Worm (Caenorhabditis elegans) whole organism, L2 larva: Measurements from ENCODE around the gene nlp-18.

Source experiments
- F13H6.1 ChIP-seq: sonication (generic microtip); optimal IDR thresholded peaks from 2 replicates; lab custom pipeline; 2016; ENCODE audit warnings: missing genetic modification characterization, missing compliant biosample characterization
- ZK546.5 ChIP-seq: sonication (generic microtip); optimal IDR thresholded peaks from 2 replicates; lab custom pipeline; 2017; ENCODE audit warnings: missing biosample characterization, missing genetic modification characterization
- ama-1 ChIP-seq: fragments of 150-350 bp; optimal IDR thresholded peaks from 2 replicates; lab custom pipeline; 2018; ENCODE audit warnings: inconsistent platforms
- lsy-2 ChIP-seq, 2 experiments: fragments of 150-350 bp in 1 of 2; sonication (generic microtip) in 1 of 2; optimal IDR thresholded peaks; 2 replicates each; lab custom pipeline; 2014 to 2017; ENCODE audit warnings: missing biosample characterization in 2 of 2, missing genetic modification characterization in 2 of 2
- mab-5 ChIP-seq: fragments of 150-350 bp; optimal IDR thresholded peaks from 2 replicates; lab custom pipeline; 2014; ENCODE audit warnings: missing biosample characterization, missing genetic modification characterization
- nhr-23 ChIP-seq: fragments of 150-350 bp; optimal IDR thresholded peaks from 2 replicates; lab custom pipeline; 2014; ENCODE audit warnings: missing biosample characterization, missing genetic modification reagents, missing genetic modification characterization
- nhr-25 ChIP-seq: fragments of 150-350 bp; sonication (generic microtip); optimal IDR thresholded peaks from 3 replicates; lab custom pipeline; 2014; ENCODE audit warnings: missing biosample characterization, missing genetic modification characterization
- skn-1 ChIP-seq: sonication (generic microtip); optimal IDR thresholded peaks from 2 replicates; lab custom pipeline; 2017; ENCODE audit warnings: missing biosample characterization, missing genetic modification characterization
- snpc-4 ChIP-seq: fragments of 150-350 bp; optimal IDR thresholded peaks from 2 replicates; lab custom pipeline; 2014; ENCODE audit warnings: missing biosample characterization, missing genetic modification characterization
- unc-62 ChIP-seq: fragments of 150-350 bp; optimal IDR thresholded peaks from 2 replicates; lab custom pipeline; 2014; ENCODE audit warnings: missing biosample characterization, missing genetic modification reagents, missing genetic modification characterization
- zag-1 ChIP-seq: fragments of 150-350 bp; optimal IDR thresholded peaks from 2 replicates; lab custom pipeline; 2014; ENCODE audit warnings: missing biosample characterization, missing genetic modification characterization
- ztf-11 ChIP-seq: sonication (generic microtip); optimal IDR thresholded peaks from 2 replicates; lab custom pipeline; 2017; ENCODE audit warnings: missing biosample characterization, missing genetic modification characterization

DNA sequence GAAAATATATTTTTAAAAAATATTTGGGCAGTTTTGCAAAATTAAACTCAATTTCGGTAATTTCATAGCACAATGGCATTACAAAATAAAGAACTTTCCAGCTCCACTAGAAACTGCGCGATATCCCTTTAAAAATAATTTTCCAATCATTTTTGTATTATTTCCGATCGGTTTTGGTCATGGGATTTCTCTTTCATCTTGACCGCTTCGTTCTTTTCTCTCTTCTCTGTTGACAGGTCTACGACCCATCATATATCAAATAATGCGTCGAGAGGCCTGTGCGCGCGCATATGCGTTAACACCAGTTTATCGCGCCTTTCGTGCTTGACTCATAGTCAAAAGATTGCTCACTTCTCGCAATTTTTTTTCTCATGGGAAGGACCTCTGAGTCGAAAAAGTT is 41.6 kb downstream of the nlp-18 start:
- TF ChIP-seq lsy-2 (tag; optimal IDR thresholded peaks at IDR 0.05; lab: Kevin White, UChicago) (no peak), zag-1 (tag; lab: Kevin White, UChicago) (no peak), mab-5 (tag; lab: Kevin White, UChicago) (no peak), ztf-11 (tag; lab: Kevin White, UChicago) (no peak), nhr-25 (tag; lab: Kevin White, UChicago) (no peak), ZK546.5 (no peak), unc-62 (GFP tag; lab: Kevin White, UChicago) (no peak), ama-1 (lab: Kevin White, UChicago) (no peak), skn-1 (tag; lab: Kevin White, UChicago) (no peak), nhr-23 (tag; lab: Kevin White, UChicago) (no peak), snpc-4 (tag; lab: Kevin White, UChicago) (no peak), F13H6.1 (tag; lab: Kevin White, UChicago) (no peak)
